Worm (Caenorhabditis elegans) whole organism, L4/young adult: Measurements from ENCODE around the gene gid-2.

Experiments used
- W03F9.2 ChIP-seq: fragments of 150-350 bp; optimal IDR thresholded peaks from 2 replicates; lab custom pipeline; 2014; ENCODE audit warnings: missing biosample characterization, missing genetic modification characterization
- dao-5 ChIP-seq: sonication (generic microtip); optimal IDR thresholded peaks from 2 replicates; lab custom pipeline; 2016; ENCODE audit warnings: missing genotype, missing genetic modification characterization, moderate library complexity, missing compliant biosample characterization
- him-1 ChIP-seq: sonication (generic microtip); optimal IDR thresholded peaks from 2 replicates; lab custom pipeline; 2016; ENCODE audit warnings: missing genotype, missing genetic modification reagents, missing genetic modification characterization, missing compliant biosample characterization

The gid-2 gene

ce11 chrX:2438857-2439256, at the start of gene gid-2:
gid-2 (minus strand) TSS chrX:2438957.
- TF ChIP-seq him-1 (no peak), dao-5 (tag; lab: Kevin White, UChicago) (no peak), W03F9.2 (no peak)

ce11 chrX:2483078-2483477, 44.3 kb upstream of the gid-2 start, which contains the start of gene K02E10.4:
K02E10.4 (plus strand) TSS chrX:2483263.
- no peak for TF ChIP-seq W03F9.2
- no peak for TF ChIP-seq dao-5 (tag; lab: Kevin White, UChicago)
- no peak for TF ChIP-seq him-1

- TF ChIP-seq dao-5 (tag; lab: Kevin White, UChicago): no peak
- no peak for TF ChIP-seq W03F9.2
- no peak for TF ChIP-seq him-1
Measured at ce11 chrX:2482622-2483021, 43.9 kb upstream of the gid-2 start, which contains the start of gene K02E10.6. K02E10.6 (minus strand) TSS chrX:2482770.

ce11 chrX:2478823-2479222, 40.1 kb upstream of the gid-2 start, which contains the start of gene K02E10.5:
K02E10.5 (minus strand) TSS chrX:2478923.
- no peak for TF ChIP-seq W03F9.2
- no peak for TF ChIP-seq dao-5 (tag; lab: Kevin White, UChicago)
- TF ChIP-seq him-1: no peak

- TF ChIP-seq him-1: no peak
Measured at ce11 chrX:2475873-2476272, 37.1 kb upstream of the gid-2 start, which contains the start of gene R04B3.3. R04B3.3 (minus strand) TSS chrX:2475973.

- no peak for TF ChIP-seq W03F9.2
- TF ChIP-seq dao-5 (tag; lab: Kevin White, UChicago): no peak
- no peak for TF ChIP-seq him-1
Measured at ce11 chrX:2473618-2474017, 34.9 kb upstream of the gid-2 start, which contains the start of gene R04B3.2. R04B3.2 (minus strand) TSS chrX:2473718.

ce11 chrX:2471303-2471702, 32.5 kb upstream of the gid-2 start, which contains the start of gene R04B3.1:
R04B3.1 (minus strand) TSS chrX:2471403.
- no peak for TF ChIP-seq W03F9.2
- no peak for TF ChIP-seq dao-5 (tag; lab: Kevin White, UChicago)
- TF ChIP-seq him-1: no peak

- TF ChIP-seq dao-5 (tag; lab: Kevin White, UChicago) (no peak), him-1 (no peak), W03F9.2 (no peak)
Measured at ce11 chrX:2464064-2464463, 25.3 kb upstream of the gid-2 start.

- TF ChIP-seq dao-5 (tag; lab: Kevin White, UChicago) (no peak), him-1 (no peak)
Measured at ce11 chrX:2461742-2462141, 23.0 kb upstream of the gid-2 start.

- TF ChIP-seq W03F9.2 (no peak), him-1 (no peak)
Measured at ce11 chrX:2459793-2460192, 21.0 kb upstream of the gid-2 start, which contains the start of gene fox-1. fox-1 (minus strand) TSS chrX:2459893.

ce11 chrX:2457461-2457860, 18.7 kb upstream of the gid-2 start:
- TF ChIP-seq dao-5 (tag; lab: Kevin White, UChicago): no peak
- TF ChIP-seq him-1: no peak
- TF ChIP-seq W03F9.2: no peak

- peak; percentile 3 for TF ChIP-seq him-1
- TF ChIP-seq W03F9.2: no peak
- no peak for TF ChIP-seq dao-5 (tag; lab: Kevin White, UChicago)
Measured at ce11 chrX:2456141-2456540, 17.4 kb upstream of the gid-2 start.

ce11 chrX:2454914-2455313, 16.2 kb upstream of the gid-2 start:
- TF ChIP-seq dao-5 (tag; lab: Kevin White, UChicago): no peak
- no peak for TF ChIP-seq him-1
- TF ChIP-seq W03F9.2: no peak

- TF ChIP-seq dao-5 (tag; lab: Kevin White, UChicago) (no peak), him-1 (no peak), W03F9.2 (no peak)
Measured at ce11 chrX:2452716-2453115, 14.0 kb upstream of the gid-2 start.

- TF ChIP-seq him-1: no peak
- TF ChIP-seq W03F9.2: no peak
- TF ChIP-seq dao-5 (tag; lab: Kevin White, UChicago): no peak
Measured at ce11 chrX:2452297-2452696, 13.5 kb upstream of the gid-2 start.

ce11 chrX:2450994-2451393, 12.2 kb upstream of the gid-2 start:
- TF ChIP-seq dao-5 (tag; lab: Kevin White, UChicago) (no peak), him-1 (no peak), W03F9.2 (no peak)
